Fruit fly (Drosophila melanogaster): Measurements from ENCODE around the gene CG43349.

Gene CG43349

DNA sequence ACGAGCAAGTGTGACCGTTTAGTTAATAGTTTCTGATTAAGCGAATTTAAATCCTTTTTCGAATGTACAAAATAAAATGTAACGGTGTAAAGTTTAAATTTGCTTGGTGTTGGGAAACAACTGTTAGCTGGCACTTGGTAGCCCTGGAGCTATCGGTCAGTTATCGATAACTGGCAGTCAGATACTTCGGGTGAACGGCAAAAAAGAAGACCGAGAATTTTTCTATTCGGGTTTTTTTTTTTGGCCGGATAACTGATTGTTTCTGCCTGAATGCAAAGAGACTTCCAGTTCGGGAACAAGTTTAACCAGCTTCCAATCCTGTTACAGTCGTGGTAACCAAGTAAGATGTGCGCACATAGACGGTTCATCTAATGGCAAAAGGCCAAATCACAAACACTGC, 22.5 kb upstream of the CG43349 start, which contains the start of gene CG4896 (continued):
- no peak for TF ChIP-seq lola (GFP tag; optimal IDR thresholded peaks at IDR 0.05)
- no peak for TF ChIP-seq H2.0 (GFP tag; IDR thresholded peaks at IDR 0.05)
- no peak for TF ChIP-seq PHDP (tag; optimal IDR thresholded peaks at IDR 0.05)
- no peak for TF ChIP-seq cwo (GFP tag; optimal IDR thresholded peaks at IDR 0.05)
- TF ChIP-seq BEAF-32 (GFP tag; optimal IDR thresholded peaks at IDR 0.05) = peak; percentile 66
- TF ChIP-seq CG3995 (GFP tag; optimal IDR thresholded peaks at IDR 0.05) = no peak
- peak; percentile 18 for TF ChIP-seq pho (GFP tag; optimal IDR thresholded peaks at IDR 0.05)
- no peak for TF ChIP-seq nau (GFP tag; optimal IDR thresholded peaks at IDR 0.05)
- TF ChIP-seq ac (GFP tag; optimal IDR thresholded peaks at IDR 0.05) = no peak
- TF ChIP-seq lmd (GFP tag; IDR thresholded peaks at IDR 0.05) = no peak
- no peak for TF ChIP-seq MTF-1 (GFP tag; optimal IDR thresholded peaks at IDR 0.05; ENCODE audit: borderline replicate concordance)
- no peak for TF ChIP-seq wdn (GFP tag; IDR thresholded peaks at IDR 0.05)
- TF ChIP-seq hbn (GFP tag; IDR thresholded peaks at IDR 0.05; ENCODE audit: partially characterized antibody) = peak; percentile 36; the same call in 1 of the 2 replicates
- no peak for TF ChIP-seq ara (GFP tag; IDR thresholded peaks at IDR 0.05)
- no peak for TF ChIP-seq CG31441 (GFP tag; IDR thresholded peaks at IDR 0.05)
- no peak for TF ChIP-seq unpg (GFP tag; optimal IDR thresholded peaks at IDR 0.05)
- TF ChIP-seq CG7928 (GFP tag; optimal IDR thresholded peaks at IDR 0.05) = peak; percentile 90
- TF ChIP-seq CG10366 (GFP tag; IDR thresholded peaks at IDR 0.05) = no peak
- TF ChIP-seq CG1832 (GFP tag; optimal IDR thresholded peaks at IDR 0.05) = no peak
- TF ChIP-seq pb (GFP tag; optimal IDR thresholded peaks at IDR 0.05) = no peak
- no peak for TF ChIP-seq Poxn (GFP tag; IDR thresholded peaks at IDR 0.05)
- TF ChIP-seq Camta (GFP tag; optimal IDR thresholded peaks at IDR 0.05) = no peak
- TF ChIP-seq CG8765 (GFP tag; IDR thresholded peaks at IDR 0.05) = no peak
- no peak for TF ChIP-seq CG11093 (GFP tag; IDR thresholded peaks at IDR 0.05)
- TF ChIP-seq CG8924 (tag; optimal IDR thresholded peaks at IDR 0.05) = no peak
- peak; percentile 77; the same call in 1 of the 4 replicates for TF ChIP-seq chinmo (GFP tag; IDR thresholded peaks at IDR 0.05; ENCODE audit: partially characterized antibody)
- TF ChIP-seq Fer3 (tag; optimal IDR thresholded peaks at IDR 0.05) = no peak
- TF ChIP-seq vfl (GFP tag; optimal IDR thresholded peaks at IDR 0.05) = no peak
- TF ChIP-seq CG4282 (GFP tag; optimal IDR thresholded peaks at IDR 0.05) = no peak
- no peak for TF ChIP-seq CrebB (tag; optimal IDR thresholded peaks at IDR 0.05)
- no peak for TF ChIP-seq HLHmδ (GFP tag; optimal IDR thresholded peaks at IDR 0.05)
- no peak for TF ChIP-seq ranshi (GFP tag; IDR thresholded peaks at IDR 0.05)
- TF ChIP-seq CG33557 (GFP tag; optimal IDR thresholded peaks at IDR 0.05) = no peak
- no peak for TF ChIP-seq CG17361 (GFP tag; IDR thresholded peaks at IDR 0.05)
- no peak for TF ChIP-seq CG6272 (GFP tag; IDR thresholded peaks at IDR 0.05)
- TF ChIP-seq Dll (GFP tag; IDR thresholded peaks at IDR 0.05; ENCODE audit: partially characterized antibody) = peak; percentile 61; the same call in 3 of the 4 replicates
- no peak for TF ChIP-seq CG7271 (tag; optimal IDR thresholded peaks at IDR 0.05)
- TF ChIP-seq gsb-n (tag; optimal IDR thresholded peaks at IDR 0.05) = no peak
- TF ChIP-seq Med (GFP tag) = peak; percentile 82
- TF ChIP-seq insv (GFP tag; optimal IDR thresholded peaks at IDR 0.05) = no peak
- no peak for TF ChIP-seq CG2120 (GFP tag; optimal IDR thresholded peaks at IDR 0.05)
- TF ChIP-seq CG5180 (GFP tag; optimal IDR thresholded peaks at IDR 0.05) = no peak
- TF ChIP-seq CG32532 (GFP tag; IDR thresholded peaks at IDR 0.05) = no peak
- TF ChIP-seq CG14014 (GFP tag; IDR thresholded peaks at IDR 0.05) = no peak
- TF ChIP-seq CG12219 (GFP tag; optimal IDR thresholded peaks at IDR 0.05) = no peak
- no peak for TF ChIP-seq fd64A (GFP tag; optimal IDR thresholded peaks at IDR 0.05)
- peak; percentile 76 for TF ChIP-seq CG13287 (GFP tag; IDR thresholded peaks at IDR 0.05; ENCODE audit: partially characterized antibody)
- TF ChIP-seq CG3281 (GFP tag; optimal IDR thresholded peaks at IDR 0.05) = no peak
- TF ChIP-seq sc (optimal IDR thresholded peaks at IDR 0.05) = no peak
- TF ChIP-seq sc (GFP tag; optimal IDR thresholded peaks at IDR 0.05) = no peak
- TF ChIP-seq kay (GFP tag; optimal IDR thresholded peaks at IDR 0.05) = no peak

All from whole organism, embryonic.